Fruit fly (Drosophila melanogaster): ENCODE measurements around the gene LKRSDH.

LKRSDH gene

DNA sequence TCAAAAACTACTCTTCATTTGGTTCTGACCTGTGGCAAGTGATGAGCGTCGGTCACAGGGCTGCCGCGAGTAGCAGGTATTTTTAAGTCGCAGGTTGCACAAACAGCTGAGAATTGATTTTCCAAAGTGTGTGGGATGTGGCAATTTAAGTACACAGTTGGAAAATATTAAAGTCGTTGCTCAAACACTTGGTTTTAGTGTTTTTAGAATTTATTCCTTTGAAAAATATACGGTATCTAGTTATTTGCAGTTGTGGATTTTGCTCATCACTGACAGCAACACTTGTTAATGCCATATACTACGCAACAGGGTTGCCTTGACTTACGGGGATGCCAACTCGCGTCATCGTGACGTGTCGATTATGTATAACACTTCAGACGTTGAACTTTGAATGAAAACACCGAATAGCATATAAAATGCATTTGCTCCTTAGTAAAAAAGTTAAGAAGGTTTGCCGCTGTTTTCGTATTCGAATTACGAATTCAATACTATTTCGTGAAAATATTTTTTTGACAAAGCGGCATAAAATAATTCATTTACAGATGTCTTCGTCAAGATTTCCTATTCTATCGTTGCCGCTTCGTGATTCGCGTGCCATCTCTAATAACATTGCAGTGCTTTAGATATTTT, 4.2 kb upstream of the LKRSDH start, which contains the start of the genes Herp and r2d2 (continued):
- TF ChIP-seq CG16815 (GFP tag; optimal IDR thresholded peaks at IDR 0.05) (peak; percentile 83), rib (GFP tag; IDR thresholded peaks at IDR 0.05) (peak; percentile 86), CG7987 (GFP tag; optimal IDR thresholded peaks at IDR 0.05) (peak; percentile 82), Mes4 (GFP tag; optimal IDR thresholded peaks at IDR 0.05) (peak; percentile 86), TFAM (GFP tag; optimal IDR thresholded peaks at IDR 0.05) (peak; percentile 50), dpn (GFP tag; optimal IDR thresholded peaks at IDR 0.05) (peak; percentile 93 to 96), vfl (GFP tag; optimal IDR thresholded peaks at IDR 0.05) (peak; percentile 83), ems (GFP tag; optimal IDR thresholded peaks at IDR 0.05) (peak; percentile 91), prd (optimal IDR thresholded peaks at IDR 0.05) (no peak), prd (GFP tag; IDR thresholded peaks at IDR 0.05) (peak; percentile 92), gro (GFP tag; optimal IDR thresholded peaks at IDR 0.05) (peak; percentile 95), ewg (GFP tag; optimal IDR thresholded peaks at IDR 0.05) (peak; percentile 79), trem (tag; optimal IDR thresholded peaks at IDR 0.05) (peak; percentile 99), CG3726 (GFP tag; IDR thresholded peaks at IDR 0.05) (peak; percentile 65; the same call in 2 of the 3 replicates), Bteb2 (GFP tag; optimal IDR thresholded peaks at IDR 0.05) (peak; percentile 89), CG14050 (GFP tag; IDR thresholded peaks at IDR 0.05) (peak; percentile 81), Sin3A (optimal IDR thresholded peaks at IDR 0.05) (peak; percentile 91), insv (GFP tag; optimal IDR thresholded peaks at IDR 0.05) (peak in 1 of 2 experiments; percentile 69), CG2129 (GFP tag; IDR thresholded peaks at IDR 0.05; ENCODE audit: partially characterized antibody) (peak; percentile 45), Chrac-16 (GFP tag; optimal IDR thresholded peaks at IDR 0.05) (peak; percentile 90), lbe (GFP tag; optimal IDR thresholded peaks at IDR 0.05) (peak; percentile 8), kah (GFP tag; optimal IDR thresholded peaks at IDR 0.05) (peak; percentile 95), Ptx1 (GFP tag; IDR thresholded peaks at IDR 0.05) (peak; percentile 91), CG16813 (GFP tag; IDR thresholded peaks at IDR 0.05; ENCODE audit: partially characterized antibody) (peak; percentile 79), shn (GFP tag; optimal IDR thresholded peaks at IDR 0.05) (peak; percentile 96), sqz (GFP tag; optimal IDR thresholded peaks at IDR 0.05) (peak; percentile 75), CG10366 (GFP tag; IDR thresholded peaks at IDR 0.05) (peak; percentile 74), unpg (GFP tag; optimal IDR thresholded peaks at IDR 0.05) (peak; percentile 85), Dp (GFP tag; optimal IDR thresholded peaks at IDR 0.05) (peak; percentile 12), ap (GFP tag; IDR thresholded peaks at IDR 0.05) (peak; percentile 55; the same call in 1 of the 2 replicates), GATAe (GFP tag; conservative IDR thresholded peaks at IDR 0.05) (peak; percentile 31; the same call in 1 of the 2 replicates), CG3995 (GFP tag; optimal IDR thresholded peaks at IDR 0.05) (peak; percentile 100), Ada2b (GFP tag; IDR thresholded peaks at IDR 0.05) (peak; percentile 86), CG1233 (GFP tag; optimal IDR thresholded peaks at IDR 0.05) (peak; percentile 89), cad (GFP tag; optimal IDR thresholded peaks at IDR 0.05) (no peak), CG5245 (GFP tag; optimal IDR thresholded peaks at IDR 0.05) (peak; percentile 83), Side (GFP tag; optimal IDR thresholded peaks at IDR 0.05) (peak; percentile 94), CG11696 (GFP tag; IDR thresholded peaks at IDR 0.05) (no peak), Meics (GFP tag; optimal IDR thresholded peaks at IDR 0.05) (peak; percentile 92), CG2875 (GFP tag; optimal IDR thresholded peaks at IDR 0.05) (peak; percentile 64), CG15269 (tag; optimal IDR thresholded peaks at IDR 0.05) (peak; percentile 90), Oaz (GFP tag; IDR thresholded peaks at IDR 0.05) (peak; percentile 79), caup (GFP tag; optimal IDR thresholded peaks at IDR 0.05; ENCODE audit: severe bottlenecking) (peak; percentile 90), Ets65A (GFP tag) (peak; percentile 99), her (GFP tag; optimal IDR thresholded peaks at IDR 0.05) (peak; percentile 92), CG32532 (GFP tag; IDR thresholded peaks at IDR 0.05) (peak; percentile 90), tin (GFP tag; optimal IDR thresholded peaks at IDR 0.05) (peak; percentile 90), CG11093 (GFP tag; IDR thresholded peaks at IDR 0.05) (peak; percentile 85; the same call in 2 of the 3 replicates), ham (GFP tag; IDR thresholded peaks at IDR 0.05) (peak; percentile 65), inv (GFP tag; IDR thresholded peaks at IDR 0.05; ENCODE audit: partially characterized antibody) (peak; percentile 73), Atf6 (GFP tag; IDR thresholded peaks at IDR 0.05) (peak; percentile 92)
